Fruit fly (Drosophila melanogaster) whole organism, prepupa: Measurements from ENCODE around the gene 5-HT7.

Experiments
- CG10669 ChIP-seq: fragments of 200-800 bp; sonication (Bioruptor generic); optimal IDR thresholded peaks from 3 replicates; lab custom pipeline; 2018; ENCODE audit warnings: missing biosample characterization, mild to moderate bottlenecking, missing genetic modification characterization, moderate library complexity
- CG11762 ChIP-seq: fragments of 200-800 bp; sonication (Bioruptor generic); optimal IDR thresholded peaks from 3 replicates; lab custom pipeline; 2016; ENCODE audit warnings: missing biosample characterization, missing genetic modification characterization; ENCODE audit not compliant: insufficient read depth
- CG11902 ChIP-seq: fragments of 200-800 bp; sonication (Bioruptor generic); optimal IDR thresholded peaks from 3 replicates; lab custom pipeline; 2016; ENCODE audit warnings: missing biosample characterization, missing genetic modification characterization
- CG15336 ChIP-seq: fragments of 200-800 bp; sonication (Bioruptor generic); IDR thresholded peaks from 2 replicates; pipeline ENCODE4 v1.3.6; 2022; ENCODE audit warnings: missing biosample characterization, missing genetic modification characterization
- CG1621 ChIP-seq: fragments of 200-800 bp; sonication (Bioruptor generic); optimal IDR thresholded peaks from 3 replicates; lab custom pipeline; 2018; ENCODE audit warnings: missing biosample characterization, mild to moderate bottlenecking, missing genetic modification characterization
- CG16779 ChIP-seq: fragments of 200-800 bp; sonication (Bioruptor generic); optimal IDR thresholded peaks from 3 replicates; lab custom pipeline; 2017; ENCODE audit warnings: missing biosample characterization, mild to moderate bottlenecking, missing genetic modification characterization
- CG31627 ChIP-seq: fragments of 200-800 bp; sonication (Bioruptor generic); optimal IDR thresholded peaks from 3 replicates; lab custom pipeline; 2016; ENCODE audit warnings: missing biosample characterization, missing genetic modification characterization
- CG34406 ChIP-seq: fragments of 200-800 bp; sonication (Bioruptor generic); optimal IDR thresholded peaks from 3 replicates; lab custom pipeline; 2016; ENCODE audit warnings: missing biosample characterization, missing genetic modification characterization
- CG6163 ChIP-seq: fragments of 200-800 bp; sonication (Bioruptor generic); IDR thresholded peaks from 3 replicates; pipeline ENCODE4 v1.3.6; 2022; ENCODE audit warnings: missing biosample characterization, missing genetic modification characterization
- CG6276 ChIP-seq: fragments of 200-800 bp; sonication (Bioruptor generic); optimal IDR thresholded peaks from 2 replicates; lab custom pipeline; 2017; ENCODE audit warnings: missing biosample characterization, mild to moderate bottlenecking, missing genetic modification characterization
- CG6854 ChIP-seq: fragments of 200-800 bp; sonication (Bioruptor generic); optimal IDR thresholded peaks from 2 replicates; lab custom pipeline; 2017; ENCODE audit warnings: missing biosample characterization, mild to moderate bottlenecking, missing genetic modification characterization
- CG8119 ChIP-seq: fragments of 200-800 bp; sonication (Bioruptor generic); IDR thresholded peaks from 3 replicates; pipeline ENCODE4 v1.3.6; 2022; ENCODE audit warnings: missing biosample characterization, missing genetic modification characterization
- CG8319 ChIP-seq: fragments of 200-800 bp; sonication (Bioruptor generic); optimal IDR thresholded peaks from 3 replicates; lab custom pipeline; 2016; ENCODE audit warnings: missing biosample characterization, missing genetic modification characterization
- CG9139 ChIP-seq: fragments of 200-800 bp; sonication (Bioruptor generic); optimal IDR thresholded peaks from 3 replicates; lab custom pipeline; 2017; ENCODE audit warnings: missing biosample characterization, mild to moderate bottlenecking, missing genetic modification characterization
- Eip75B ChIP-seq: fragments of 200-800 bp; sonication (Bioruptor generic); optimal IDR thresholded peaks from 3 replicates; lab custom pipeline; 2016; ENCODE audit warnings: missing biosample characterization, missing genetic modification characterization
- Eip78C ChIP-seq: fragments of 200-800 bp; sonication (Bioruptor generic); peaks from one replicate; lab custom pipeline; 2016; ENCODE audit warnings: missing biosample characterization, missing genetic modification characterization
- Eip93F ChIP-seq: fragments of 200-800 bp; sonication (Bioruptor generic); optimal IDR thresholded peaks from 2 replicates; lab custom pipeline; 2016; ENCODE audit warnings: missing biosample characterization, mild to moderate bottlenecking, missing genetic modification characterization
- Ets96B ChIP-seq: fragments of 200-800 bp; optimal IDR thresholded peaks from 2 replicates; lab custom pipeline; 2019; ENCODE audit warnings: missing biosample characterization, mild to moderate bottlenecking, missing genetic modification characterization, moderate library complexity
- Hr38 ChIP-seq: sonication (Bioruptor generic); optimal IDR thresholded peaks from 2 replicates; lab custom pipeline; 2016; ENCODE audit warnings: missing biosample characterization, missing genetic modification characterization
- Smox ChIP-seq: fragments of 200-800 bp; sonication (Bioruptor generic); optimal IDR thresholded peaks from 3 replicates; lab custom pipeline; 2016; ENCODE audit warnings: missing biosample characterization, missing genetic modification characterization
- Sox102F ChIP-seq: fragments of 200-800 bp; sonication (Bioruptor generic); optimal IDR thresholded peaks from 2 replicates; lab custom pipeline; 2016; ENCODE audit warnings: missing biosample characterization, mild to moderate bottlenecking, missing genetic modification characterization
- Sox14 ChIP-seq: fragments of 200-800 bp; sonication (Bioruptor generic); optimal IDR thresholded peaks from 3 replicates; lab custom pipeline; 2016; ENCODE audit warnings: missing biosample characterization, missing genetic modification characterization
- achi ChIP-seq: fragments of 200-800 bp; sonication (Bioruptor generic); optimal IDR thresholded peaks from 3 replicates; lab custom pipeline; 2016; ENCODE audit warnings: missing biosample characterization, missing genetic modification characterization
- dac ChIP-seq: fragments of 200-800 bp; sonication (Bioruptor generic); optimal IDR thresholded peaks from 2 replicates; lab custom pipeline; 2017; ENCODE audit warnings: missing biosample characterization, mild to moderate bottlenecking, missing genetic modification characterization
- dsx ChIP-seq: fragments of 200-800 bp; optimal IDR thresholded peaks from 3 replicates; lab custom pipeline; 2019; ENCODE audit warnings: missing biosample characterization, mild to moderate bottlenecking, missing genetic modification characterization, moderate library complexity; ENCODE audit not compliant: poor library complexity, severe bottlenecking
- eg ChIP-seq: fragments of 200-800 bp; sonication (Bioruptor generic); IDR thresholded peaks from 3 replicates; pipeline ENCODE4 v1.3.6; 2022; ENCODE audit warnings: missing biosample characterization, missing genetic modification characterization
- esn ChIP-seq: fragments of 200-800 bp; sonication (Bioruptor generic); optimal IDR thresholded peaks from 2 replicates; lab custom pipeline; 2016; ENCODE audit warnings: missing biosample characterization, mild to moderate bottlenecking, missing genetic modification characterization, moderate library complexity
- fd59A ChIP-seq: fragments of 200-800 bp; sonication (Bioruptor generic); optimal IDR thresholded peaks from 2 replicates; lab custom pipeline; 2017; ENCODE audit warnings: missing biosample characterization, mild to moderate bottlenecking, missing genetic modification characterization, missing genetic modification reagents
- fkh ChIP-seq: fragments of 200-800 bp; sonication (Bioruptor generic); optimal IDR thresholded peaks from 3 replicates; lab custom pipeline; 2017; ENCODE audit warnings: missing biosample characterization, mild to moderate bottlenecking, missing genetic modification characterization, moderate library complexity
- lz ChIP-seq: fragments of 200-800 bp; sonication (Bioruptor generic); optimal IDR thresholded peaks from 3 replicates; lab custom pipeline; 2016; ENCODE audit warnings: missing biosample characterization, missing genetic modification characterization
- net ChIP-seq: fragments of 200-800 bp; sonication (Bioruptor generic); optimal IDR thresholded peaks from 3 replicates; lab custom pipeline; 2016; ENCODE audit warnings: missing biosample characterization, missing genetic modification characterization
- pdm3 ChIP-seq: fragments of 200-800 bp; sonication (Bioruptor generic); optimal IDR thresholded peaks from 3 replicates; lab custom pipeline; 2016; ENCODE audit warnings: missing biosample characterization, missing genetic modification characterization
- svp ChIP-seq: fragments of 200-800 bp; sonication (Bioruptor generic); peaks from one replicate; lab custom pipeline; 2016; ENCODE audit warnings: missing biosample characterization, missing genetic modification characterization
- vri ChIP-seq: fragments of 200-800 bp; sonication (Bioruptor generic); optimal IDR thresholded peaks from 3 replicates; lab custom pipeline; 2016; ENCODE audit warnings: missing biosample characterization, mild to moderate bottlenecking, missing genetic modification characterization

5-HT7 gene

dm6 chr3R:31010086-31010485 lies 6.6 kb downstream of the 5-HT7 start:
- TF ChIP-seq vri, result peak; percentile 53
- no peak for TF ChIP-seq CG6854 (GFP tag; lab: Kevin White, UChicago)
- TF ChIP-seq esn (GFP tag; lab: Kevin White, UChicago), result no peak
- peak; percentile 61 for TF ChIP-seq fkh (GFP tag; lab: Kevin White, UChicago)
- TF ChIP-seq fd59A, result no peak
- TF ChIP-seq dac (GFP tag; lab: Kevin White, UChicago), result no peak
- TF ChIP-seq dsx (GFP tag; lab: Kevin White, UChicago), result no peak
- TF ChIP-seq Sox102F (GFP tag; lab: Kevin White, UChicago), result no peak
- TF ChIP-seq CG6163, result no peak
- TF ChIP-seq eg, result no peak
- TF ChIP-seq CG1621, result no peak
- no peak for TF ChIP-seq Eip78C (GFP tag; lab: Kevin White, UChicago)
- TF ChIP-seq CG8319 (GFP tag; lab: Kevin White, UChicago), result no peak
- no peak for TF ChIP-seq Eip93F
- no peak for TF ChIP-seq CG6276 (GFP tag; lab: Kevin White, UChicago)

- TF ChIP-seq Eip78C (GFP tag; lab: Kevin White, UChicago) (peak; percentile 52), svp (GFP tag; lab: Kevin White, UChicago) (peak; percentile 70), CG10669 (GFP tag; lab: Kevin White, UChicago) (no peak), CG6276 (GFP tag; lab: Kevin White, UChicago) (no peak), pdm3 (GFP tag; lab: Kevin White, UChicago) (peak; percentile 7), Hr38 (no peak)
These were observed 10.1 kb downstream of the 5-HT7 start for dm6 chr3R:31006599-31006998.

dm6 chr3R:30992357-30992756 lies 24.3 kb downstream of the 5-HT7 start, which contains the start of gene CG31007:
TSS of gene CG31007 (minus strand) at chr3R:30992457.
- no peak for TF ChIP-seq Smox (GFP tag; lab: Kevin White, UChicago)
- TF ChIP-seq svp (GFP tag; lab: Kevin White, UChicago), result peak; percentile 32

dm6 chr3R:30989948-30990347 lies 26.7 kb downstream of the 5-HT7 start, which contains the start of gene CG31008:
TSS of gene CG31008 (minus strand) at chr3R:30990006.
- TF ChIP-seq CG6854 (GFP tag; lab: Kevin White, UChicago) (no peak), Ets96B (tag; lab: Kevin White, UChicago) (no peak), Sox102F (GFP tag; lab: Kevin White, UChicago) (no peak), esn (GFP tag; lab: Kevin White, UChicago) (no peak), dsx (GFP tag; lab: Kevin White, UChicago) (no peak), svp (GFP tag; lab: Kevin White, UChicago) (no peak), CG10669 (GFP tag; lab: Kevin White, UChicago) (no peak), CG9139 (GFP tag; lab: Kevin White, UChicago) (no peak), achi (GFP tag; lab: Kevin White, UChicago) (no peak), CG16779 (tag; lab: Kevin White, UChicago) (no peak), lz (GFP tag; lab: Kevin White, UChicago) (no peak), CG15336 (GFP tag; lab: Robert Waterston, UW) (no peak), CG11762 (GFP tag; lab: Kevin White, UChicago) (no peak), eg (no peak), CG31627 (GFP tag; lab: Kevin White, UChicago) (no peak), CG34406 (GFP tag; lab: Kevin White, UChicago) (no peak), net (no peak), Sox14 (GFP tag; lab: Kevin White, UChicago) (no peak), CG8119 (GFP tag; lab: Robert Waterston, UW) (no peak)

- TF ChIP-seq Eip75B (GFP tag; lab: Kevin White, UChicago) (no peak), achi (GFP tag; lab: Kevin White, UChicago) (no peak), CG11902 (GFP tag; lab: Kevin White, UChicago) (no peak), vri (no peak), Hr38 (no peak), pdm3 (GFP tag; lab: Kevin White, UChicago) (no peak), CG9139 (GFP tag; lab: Kevin White, UChicago) (no peak), fkh (GFP tag; lab: Kevin White, UChicago) (no peak), CG6854 (GFP tag; lab: Kevin White, UChicago) (no peak)
These were observed 52.5 kb downstream of the 5-HT7 start, which contains the start of gene Ctr1C for dm6 chr3R:30964220-30964619. TSS of gene Ctr1C (minus strand) at chr3R:30964320.
